Worm (Caenorhabditis elegans): ENCODE results near the gene cal-1.

The cal-1 gene

DNA sequence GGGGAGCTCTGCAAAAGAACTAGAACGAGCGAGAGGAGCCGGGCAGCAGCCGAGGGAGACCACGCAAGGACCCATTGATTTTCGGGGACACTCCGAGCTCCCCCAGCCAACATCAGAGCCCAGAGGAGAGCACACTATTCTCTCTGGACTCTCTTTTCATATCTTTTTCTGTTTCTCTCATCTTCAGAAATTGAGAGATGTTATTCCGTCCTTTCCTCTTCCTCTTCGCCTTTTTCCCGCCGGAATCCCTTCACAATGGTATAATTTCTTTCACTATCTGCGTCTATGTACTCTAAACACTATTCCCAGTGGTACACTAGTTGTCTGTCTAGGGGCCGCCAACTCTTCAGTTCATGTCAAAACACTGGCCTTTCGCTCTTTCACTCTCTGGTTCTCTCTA lies 51.6 kb downstream of the cal-1 start (continued):
- TF ChIP-seq snpc-4 (GFP tag; optimal IDR thresholded peaks at IDR 0.05) (no peak), snpc-4 (tag; optimal IDR thresholded peaks at IDR 0.05) (peak in 2 of 4 experiments; percentile 39 to 45), Y95B8A.8 (GFP tag; IDR thresholded peaks at IDR 0.05) (no peak), ztf-22 (GFP tag; optimal IDR thresholded peaks at IDR 0.05) (peak; percentile 0), nfyb-1 (GFP tag; IDR thresholded peaks at IDR 0.05) (peak; percentile 60; the same call in 1 of the 2 replicates), snpc-1.1 (tag; optimal IDR thresholded peaks at IDR 0.05; ENCODE audit: insufficient read depth) (no peak), bed-2 (GFP tag; IDR thresholded peaks at IDR 0.05) (0 out of 2 replicates have a peak, but pooled peaks have one; percentile 38), zim-3 (tag; optimal IDR thresholded peaks at IDR 0.05) (no peak), attf-5 (GFP tag; optimal IDR thresholded peaks at IDR 0.05) (peak; percentile 62), lin-35 (GFP tag; optimal IDR thresholded peaks at IDR 0.05) (peak in 2 of 3 experiments; percentile 13 to 62), ztf-25 (GFP tag; IDR thresholded peaks at IDR 0.05) (no peak), madf-6 (GFP tag; IDR thresholded peaks at IDR 0.05) (peak; percentile 17; the same call in 1 of the 2 replicates), nhr-179 (tag; optimal IDR thresholded peaks at IDR 0.05) (no peak), ztf-6 (GFP tag; IDR thresholded peaks at IDR 0.05) (no peak), snpc-3.4 (tag; optimal IDR thresholded peaks at IDR 0.05) (no peak), tbp1 (GFP tag; optimal IDR thresholded peaks at IDR 0.05) (peak; percentile 1), dpl-1 (GFP tag; optimal IDR thresholded peaks at IDR 0.05) (no peak), egl-44 (GFP tag; IDR thresholded peaks at IDR 0.05) (no peak), ceh-79 (tag; optimal IDR thresholded peaks at IDR 0.05) (no peak), B0019.2 (GFP tag; conservative IDR thresholded peaks at IDR 0.05) (no peak), dox-1 (GFP tag; IDR thresholded peaks at IDR 0.05) (peak; percentile 72), attf-3 (GFP tag; conservative IDR thresholded peaks at IDR 0.05) (peak; percentile 43), D2030.7 (GFP tag; IDR thresholded peaks at IDR 0.05) (no peak), lin-40 (tag; optimal IDR thresholded peaks at IDR 0.05) (peak; percentile 58), snpc-1.3 (tag; optimal IDR thresholded peaks at IDR 0.05; ENCODE audit: insufficient read depth) (no peak), fkh-3 (tag; optimal IDR thresholded peaks at IDR 0.05) (no peak), C17E4.6 (GFP tag; IDR thresholded peaks at IDR 0.05) (no peak), hmg-1.2 (GFP tag; IDR thresholded peaks at IDR 0.05) (peak; percentile 86), ama-1 (optimal IDR thresholded peaks at IDR 0.05) (no peak), ama-1 (GFP tag; optimal IDR thresholded peaks at IDR 0.05) (no peak), cebp-2 (GFP tag; IDR thresholded peaks at IDR 0.05) (no peak), F39B2.1 (GFP tag; IDR thresholded peaks at IDR 0.05) (no peak), somi-1 (GFP tag; optimal IDR thresholded peaks at IDR 0.05) (peak; percentile 83), K11D2.4 (GFP tag; IDR thresholded peaks at IDR 0.05) (peak; percentile 77), unc-130 (GFP tag; optimal IDR thresholded peaks at IDR 0.05) (no peak), atf-7 (tag; optimal IDR thresholded peaks at IDR 0.05) (peak; percentile 48), F33H1.4 (GFP tag; IDR thresholded peaks at IDR 0.05) (0 out of 2 replicates have a peak, but pooled peaks have one; percentile 19), akir-1 (GFP tag; optimal IDR thresholded peaks at IDR 0.05) (no peak), die-1 (tag; optimal IDR thresholded peaks at IDR 0.05) (no peak), zfh-2 (GFP tag; conservative IDR thresholded peaks at IDR 0.05) (peak; percentile 98), madf-3 (GFP tag; IDR thresholded peaks at IDR 0.05) (no peak), K12H6.12 (tag; optimal IDR thresholded peaks at IDR 0.05) (peak; percentile 89), ceh-27 (GFP tag; optimal IDR thresholded peaks at IDR 0.05) (peak; percentile 76), F10E7.11 (tag; optimal IDR thresholded peaks at IDR 0.05) (peak; percentile 15), hrde-1 (tag; optimal IDR thresholded peaks at IDR 0.05; ENCODE audit: borderline replicate concordance) (no peak), nhr-120 (GFP tag; IDR thresholded peaks at IDR 0.05) (no peak), ccch-3 (GFP tag; optimal IDR thresholded peaks at IDR 0.05) (no peak), F57C9.4 (tag; optimal IDR thresholded peaks at IDR 0.05) (no peak), nhr-80 (tag; optimal IDR thresholded peaks at IDR 0.05) (no peak)
